Worm (Caenorhabditis elegans) whole organism, L2 larva: Measurements from ENCODE around the gene Y49F6C.7.

Source experiments
- dmd-4 ChIP-seq: sonication (generic microtip); optimal IDR thresholded peaks from 2 replicates; lab custom pipeline; 2017; ENCODE audit warnings: missing biosample characterization, missing genetic modification characterization
- lin-11 ChIP-seq: fragments of 150-350 bp; sonication (generic microtip); optimal IDR thresholded peaks from 2 replicates; lab custom pipeline; 2014; ENCODE audit warnings: missing biosample characterization, missing genetic modification characterization, inconsistent platforms, mixed read lengths
- lin-39 ChIP-seq: fragments of 150-350 bp; optimal IDR thresholded peaks from 2 replicates; lab custom pipeline; 2014; ENCODE audit warnings: missing biosample characterization, missing genetic modification reagents, missing genetic modification characterization
- mbf-1 ChIP-seq: sonication (generic microtip); optimal IDR thresholded peaks from 2 replicates; lab custom pipeline; 2017; ENCODE audit warnings: missing biosample characterization, missing genetic modification characterization
- nhr-21 ChIP-seq: fragments of 150-350 bp; optimal IDR thresholded peaks from 2 replicates; lab custom pipeline; 2014; ENCODE audit warnings: missing biosample characterization, missing genetic modification characterization
- nhr-25 ChIP-seq: fragments of 150-350 bp; sonication (generic microtip); optimal IDR thresholded peaks from 3 replicates; lab custom pipeline; 2014; ENCODE audit warnings: missing biosample characterization, missing genetic modification characterization
- snpc-4 ChIP-seq: fragments of 150-350 bp; optimal IDR thresholded peaks from 2 replicates; lab custom pipeline; 2014; ENCODE audit warnings: missing biosample characterization, missing genetic modification characterization
- ztf-1 ChIP-seq: fragments of 200-800 bp; sonication (Bioruptor generic); conservative IDR thresholded peaks from 2 replicates; pipeline ENCODE4 v1.3.6; 2022; ENCODE audit warnings: missing genetic modification characterization, missing compliant biosample characterization

DNA sequence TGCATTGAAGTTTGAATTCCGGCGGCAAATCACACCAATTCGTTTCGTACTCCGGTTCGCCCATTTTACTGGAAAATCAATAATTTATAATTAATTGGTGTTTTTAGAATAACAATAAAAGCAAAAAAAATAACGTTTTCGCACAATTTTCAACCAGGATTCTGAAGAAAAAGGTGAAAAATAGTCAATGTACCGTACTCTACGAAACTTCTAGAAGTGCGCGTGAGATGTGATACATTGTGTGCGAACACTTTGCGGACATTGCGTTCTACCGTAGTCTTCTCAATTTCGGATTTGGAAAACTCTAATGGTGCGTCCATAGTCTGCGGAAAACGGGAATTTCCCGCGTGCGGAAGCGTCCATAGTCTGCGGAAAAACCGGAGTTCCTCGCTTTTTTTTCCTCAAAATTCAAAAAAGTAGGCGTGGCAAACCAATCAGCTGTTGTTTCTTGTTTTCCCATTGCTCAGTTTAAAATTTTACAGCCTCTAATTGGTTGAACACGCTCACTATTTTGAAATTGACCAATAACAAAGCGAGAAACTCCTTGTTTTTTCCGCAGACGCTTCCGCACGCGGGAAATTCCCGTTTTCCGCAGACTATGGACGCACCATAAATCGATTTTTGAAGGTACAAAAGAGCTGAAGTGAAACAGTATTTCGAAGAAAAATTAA lies 19.9 kb downstream of the Y49F6C.7 start, which contains the start of the genes F14D2.14 and bath-29:
- TF ChIP-seq ztf-1 (GFP tag; lab: Robert Waterston, UW) (no peak), mbf-1 (no peak), snpc-4 (tag; lab: Kevin White, UChicago) (no peak), nhr-25 (tag; lab: Kevin White, UChicago) (no peak), lin-11 (tag; lab: Kevin White, UChicago) (no peak), nhr-21 (tag; lab: Kevin White, UChicago) (no peak), dmd-4 (tag; lab: Kevin White, UChicago) (no peak), lin-39 (tag; lab: Kevin White, UChicago) (no peak)
